Worm (Caenorhabditis elegans) whole organism, late embryonic: ENCODE results near the gene atg-7.

Experiments used
- F13H6.1 ChIP-seq: sonication (generic microtip); optimal IDR thresholded peaks from 2 replicates; lab custom pipeline; 2016; ENCODE audit warnings: missing genetic modification characterization, missing compliant biosample characterization
- K02D7.2 ChIP-seq: sonication (generic microtip); optimal IDR thresholded peaks from 2 replicates; lab custom pipeline; 2017; ENCODE audit warnings: mild to moderate bottlenecking, missing genetic modification characterization, missing compliant biosample characterization
- K09A11.1 ChIP-seq: sonication (generic microtip); optimal IDR thresholded peaks from 2 replicates; lab custom pipeline; 2017; ENCODE audit warnings: antibody characterized with exemption, mild to moderate bottlenecking, missing genetic modification characterization, missing compliant biosample characterization; ENCODE audit not compliant: insufficient read depth
- T23F11.4 ChIP-seq: fragments of 200-800 bp; sonication (Bioruptor generic); optimal IDR thresholded peaks from 2 replicates; lab custom pipeline; 2018; ENCODE audit warnings: mild to moderate bottlenecking, missing genetic modification characterization, missing compliant biosample characterization
- Y22D7AL.16 ChIP-seq: sonication (generic microtip); optimal IDR thresholded peaks from 2 replicates; lab custom pipeline; 2016; ENCODE audit warnings: missing genetic modification characterization, missing compliant biosample characterization
- ceh-14 ChIP-seq: sonication (generic microtip); optimal IDR thresholded peaks from 2 replicates; lab custom pipeline; 2016; ENCODE audit warnings: missing genotype, missing genetic modification characterization, missing compliant biosample characterization
- ceh-19 ChIP-seq: fragments of 200-800 bp; sonication (Bioruptor generic); optimal IDR thresholded peaks from 2 replicates; lab custom pipeline; 2018; ENCODE audit warnings: mild to moderate bottlenecking, missing genetic modification characterization, missing compliant biosample characterization
- ceh-2 ChIP-seq: sonication (generic microtip); optimal IDR thresholded peaks from 2 replicates; lab custom pipeline; 2016; ENCODE audit warnings: missing genotype, missing genetic modification characterization, missing compliant biosample characterization
- ceh-34 ChIP-seq: sonication (generic microtip); optimal IDR thresholded peaks from 2 replicates; lab custom pipeline; 2016; ENCODE audit warnings: mild to moderate bottlenecking, missing genetic modification characterization, missing compliant biosample characterization
- dve-1 ChIP-seq: sonication (generic microtip); optimal IDR thresholded peaks from 2 replicates; lab custom pipeline; 2017; ENCODE audit warnings: antibody characterized with exemption, mild to moderate bottlenecking, missing genetic modification characterization, missing compliant biosample characterization
- ets-4 ChIP-seq: sonication (generic microtip); optimal IDR thresholded peaks from 2 replicates; lab custom pipeline; 2016; ENCODE audit warnings: missing genetic modification characterization, missing compliant biosample characterization
- fax-1 ChIP-seq: sonication (generic microtip); optimal IDR thresholded peaks from 2 replicates; lab custom pipeline; 2016; ENCODE audit warnings: missing genotype, missing genetic modification characterization, missing compliant biosample characterization
- fkh-10 ChIP-seq: fragments of 150-350 bp; optimal IDR thresholded peaks from 2 replicates; lab custom pipeline; 2014; ENCODE audit warnings: missing biosample characterization, missing genetic modification reagents, missing genetic modification characterization
- hlh-30 ChIP-seq: sonication (generic microtip); optimal IDR thresholded peaks from 2 replicates; lab custom pipeline; 2017; ENCODE audit warnings: antibody characterized with exemption, missing genetic modification characterization, missing compliant biosample characterization; ENCODE audit not compliant: insufficient read depth
- lin-11 ChIP-seq: fragments of 200-800 bp; sonication (Bioruptor generic); optimal IDR thresholded peaks from 2 replicates; lab custom pipeline; 2018; ENCODE audit warnings: mild to moderate bottlenecking, missing genetic modification characterization, missing compliant biosample characterization
- nhr-232 ChIP-seq: sonication (generic microtip); optimal IDR thresholded peaks from 2 replicates; lab custom pipeline; 2016; ENCODE audit warnings: missing genetic modification characterization, missing compliant biosample characterization
- sdc-2 ChIP-seq: sonication (generic microtip); optimal IDR thresholded peaks from 2 replicates; lab custom pipeline; 2016; ENCODE audit warnings: missing genotype, missing genetic modification characterization, missing compliant biosample characterization
- sox-4 ChIP-seq: sonication (generic microtip); optimal IDR thresholded peaks from 2 replicates; lab custom pipeline; 2017; ENCODE audit warnings: mild to moderate bottlenecking, missing genetic modification characterization, inconsistent platforms, missing compliant biosample characterization
- tbx-7 ChIP-seq: sonication (generic microtip); optimal IDR thresholded peaks from 2 replicates; lab custom pipeline; 2016; ENCODE audit warnings: missing genotype, missing genetic modification characterization, missing compliant biosample characterization
- ttx-3 ChIP-seq: sonication (generic microtip); optimal IDR thresholded peaks from 2 replicates; lab custom pipeline; 2016; ENCODE audit warnings: missing genetic modification reagents, missing genetic modification characterization, missing compliant biosample characterization
- unc-3 ChIP-seq, 2 experiments: fragments of 200-800 bp in 1 of 2; sonication (Bioruptor generic) in 1 of 2; sonication (generic microtip) in 1 of 2; conservative IDR thresholded peaks in 1 of 2; optimal IDR thresholded peaks in 1 of 2; 2 replicates each; pipeline versions ENCODE4 v1.3.6 to Lab custom; 2016 to 2022; ENCODE audit warnings: missing compliant biosample characterization in 2 of 2, missing genetic modification characterization in 2 of 2, missing genetic modification reagents in 1 of 2
- unc-55 ChIP-seq: sonication (generic microtip); optimal IDR thresholded peaks from 2 replicates; lab custom pipeline; 2017; ENCODE audit warnings: missing biosample characterization, missing genetic modification reagents, missing genetic modification characterization
- unc-86 ChIP-seq: sonication (generic microtip); optimal IDR thresholded peaks from 2 replicates; lab custom pipeline; 2016; ENCODE audit warnings: missing genetic modification characterization, missing compliant biosample characterization

The atg-7 gene

DNA sequence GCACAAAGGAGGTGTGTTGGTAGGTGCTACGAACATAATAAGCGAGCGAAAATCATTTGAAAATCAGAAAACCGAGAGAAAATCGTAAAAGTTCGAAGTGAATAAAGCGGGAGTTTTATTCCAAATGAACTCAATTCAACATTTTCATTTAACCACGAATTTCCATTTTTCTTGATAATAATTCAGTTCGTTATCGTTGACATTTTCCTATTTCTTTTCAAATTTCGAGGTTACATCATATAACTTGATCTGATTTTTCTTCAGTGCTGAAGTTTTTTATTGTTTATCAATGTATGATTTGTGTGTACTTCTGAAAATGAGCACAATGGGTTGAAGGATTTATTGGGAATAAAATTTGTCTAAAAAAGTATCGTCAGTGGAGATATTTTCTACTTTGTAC lies 49.2 kb downstream of the atg-7 start:
- TF ChIP-seq lin-11 (tag; lab: Kevin White, UChicago) (no peak), tbx-7 (tag; lab: Kevin White, UChicago) (no peak), ets-4 (tag; lab: Kevin White, UChicago) (no peak), sox-4 (tag; lab: Kevin White, UChicago) (no peak), ceh-14 (no peak), ceh-2 (tag; lab: Kevin White, UChicago) (no peak), nhr-232 (no peak), ceh-19 (GFP tag; lab: Kevin White, UChicago) (no peak)
- TF ChIP-seq, all 69 proteins: peak for 0

ce11 chrIV:11030893-11031292 lies 50.0 kb downstream of the atg-7 start, which contains the start of gene hrg-4:
Gene hrg-4 (minus strand): TSS chrIV:11030993.
- TF ChIP-seq unc-3 (GFP tag; conservative IDR thresholded peaks at IDR 0.05; lab: Robert Waterston, UW) (no peak), unc-3 (tag; optimal IDR thresholded peaks at IDR 0.05; lab: Kevin White, UChicago) (no peak), hlh-30 (tag; lab: Kevin White, UChicago) (no peak), sdc-2 (tag; lab: Kevin White, UChicago) (no peak), ceh-34 (tag; lab: Kevin White, UChicago) (no peak), fkh-10 (no peak), K09A11.1 (no peak), ttx-3 (tag; lab: Kevin White, UChicago) (no peak), ceh-2 (tag; lab: Kevin White, UChicago) (no peak), fax-1 (tag; lab: Kevin White, UChicago) (no peak), F13H6.1 (tag; lab: Kevin White, UChicago) (no peak), K02D7.2 (tag; lab: Kevin White, UChicago) (no peak), dve-1 (tag; lab: Kevin White, UChicago) (no peak), T23F11.4 (GFP tag; lab: Kevin White, UChicago) (no peak)

DNA sequence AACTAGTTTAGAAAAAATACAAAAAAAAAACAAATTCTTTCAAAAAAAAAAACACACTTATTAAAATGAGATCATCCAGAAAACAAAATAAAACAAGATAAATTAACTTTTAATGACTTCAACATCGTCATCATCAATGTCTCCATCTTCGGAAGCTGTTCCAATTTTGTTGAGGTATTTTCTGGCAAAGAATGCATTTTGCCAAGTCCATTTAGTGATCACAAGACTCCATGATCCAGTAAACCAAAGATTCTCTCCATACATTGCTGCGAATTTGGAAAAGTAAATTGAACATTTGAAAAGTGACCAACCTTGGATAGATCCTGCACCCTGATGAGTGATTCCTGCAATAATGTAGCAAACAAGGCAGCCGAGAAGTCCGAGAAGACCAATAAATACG lies 50.7 kb downstream of the atg-7 start:
- no peak for TF ChIP-seq hlh-30 (tag; lab: Kevin White, UChicago)
- no peak for TF ChIP-seq F13H6.1 (tag; lab: Kevin White, UChicago)

DNA sequence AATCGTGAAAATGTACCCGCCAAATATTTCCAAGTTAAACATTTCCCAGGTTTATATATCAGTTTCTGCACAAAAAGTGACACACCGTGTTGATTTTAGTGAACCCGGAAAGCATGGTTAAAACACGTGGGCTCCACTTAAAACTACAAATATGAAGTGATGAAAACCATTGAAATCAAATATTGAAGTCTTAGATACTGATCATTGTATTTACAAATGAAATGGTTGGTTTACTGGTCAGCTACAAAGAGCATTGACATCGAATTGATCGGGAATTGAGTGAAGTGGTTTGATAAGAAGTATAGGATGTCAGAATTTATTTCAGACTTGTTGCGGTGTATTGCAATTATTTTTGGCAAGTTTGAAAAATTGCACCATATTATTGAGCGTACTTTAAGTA lies 51.4 kb downstream of the atg-7 start, which contains the start of gene hrg-5:
hrg-5 (minus strand) TSS at position 17 of the 400 bp plus-strand sequence.
- TF ChIP-seq unc-55 (GFP tag; lab: Kevin White, UChicago) (no peak), unc-86 (no peak), sdc-2 (tag; lab: Kevin White, UChicago) (no peak), sox-4 (tag; lab: Kevin White, UChicago) (no peak), Y22D7AL.16 (tag; lab: Kevin White, UChicago) (no peak)
